Worm (Caenorhabditis elegans) whole organism, L3 larva: ENCODE data around the gene C33G3.4.

Experiments used
- mdl-1 ChIP-seq: fragments of 150-350 bp; optimal IDR thresholded peaks from 2 replicates; lab custom pipeline; 2014; ENCODE audit warnings: missing biosample characterization, missing genetic modification characterization
- nhr-28 ChIP-seq: fragments of 150-350 bp; optimal IDR thresholded peaks from 2 replicates; lab custom pipeline; 2014; ENCODE audit warnings: missing biosample characterization, missing genetic modification characterization
- pha-4 ChIP-seq: fragments of 150-350 bp; optimal IDR thresholded peaks from 2 replicates; lab custom pipeline; 2014; ENCODE audit warnings: missing biosample characterization, missing genetic modification reagents, missing genetic modification characterization
- unc-62 ChIP-seq: fragments of 150-350 bp; sonication (generic microtip); optimal IDR thresholded peaks from 4 replicates; lab custom pipeline; 2014; ENCODE audit warnings: missing biosample characterization, missing genetic modification reagents, missing genetic modification characterization

- TF ChIP-seq unc-62 (GFP tag; lab: Kevin White, UChicago) (no peak), mdl-1 (tag; lab: Kevin White, UChicago) (no peak), nhr-28 (tag; lab: Kevin White, UChicago) (no peak), pha-4 (tag; lab: Kevin White, UChicago) (no peak)
These were observed 7.6 kb downstream of the C33G3.4 start, which contains the start of gene C33G3.5 for ce11 chrX:14078574-14078973.
